Fruit fly (Drosophila melanogaster) S2 (cell line): Measurements from ENCODE around the gene CG3517.

ENCODE experiments used
- CG8478 ChIP-seq: fragments of >200 bp; optimal IDR thresholded peaks from 2 replicates; lab custom pipeline; 2018
- CTCF ChIP-seq, 2 experiments: fragments of >200 bp; optimal IDR thresholded peaks; 2 replicates each; lab custom pipeline; 2018

- no peak for TF ChIP-seq CG8478
- no peak for TF ChIP-seq CTCF (optimal IDR thresholded peaks at IDR 0.05; lab: Kevin White, UChicago)
Observed at dm6 chr3R:19463016-19463664, 38.1 kb upstream of the CG3517 start, which contains the start of gene Scsalpha2.
